Worm (Caenorhabditis elegans) whole organism, early embryonic: ENCODE data around the gene dmd-7.

Experiments
- F13C5.2 ChIP-seq: sonication (generic microtip); optimal IDR thresholded peaks from 2 replicates; lab custom pipeline; 2017; ENCODE audit warnings: mild to moderate bottlenecking, missing genetic modification characterization, inconsistent platforms, missing compliant biosample characterization
- ama-1 ChIP-seq: fragments of 150-350 bp; optimal IDR thresholded peaks from 2 replicates; lab custom pipeline; 2014
- flt-1 ChIP-seq: fragments of 200-800 bp; sonication (Bioruptor generic); IDR thresholded peaks from 2 replicates; pipeline ENCODE4 v1.3.6; 2022; ENCODE audit warnings: missing genetic modification characterization, missing compliant biosample characterization
- hmg-4 ChIP-seq: fragments of 200-800 bp; sonication (Bioruptor generic); optimal IDR thresholded peaks from 2 replicates; lab custom pipeline; 2018; ENCODE audit warnings: mild to moderate bottlenecking, missing genetic modification characterization, missing compliant biosample characterization
- pes-1 ChIP-seq: fragments of 200-800 bp; sonication (Bioruptor generic); IDR thresholded peaks from 2 replicates; pipeline ENCODE4 v1.3.6; 2022; ENCODE audit warnings: missing genetic modification reagents, missing genetic modification characterization, missing compliant biosample characterization
- tbx-11 ChIP-seq: fragments of 200-800 bp; sonication (Bioruptor generic); IDR thresholded peaks from 2 replicates; pipeline ENCODE4 v1.3.6; 2022; ENCODE audit warnings: missing genetic modification characterization, missing compliant biosample characterization

DNA sequence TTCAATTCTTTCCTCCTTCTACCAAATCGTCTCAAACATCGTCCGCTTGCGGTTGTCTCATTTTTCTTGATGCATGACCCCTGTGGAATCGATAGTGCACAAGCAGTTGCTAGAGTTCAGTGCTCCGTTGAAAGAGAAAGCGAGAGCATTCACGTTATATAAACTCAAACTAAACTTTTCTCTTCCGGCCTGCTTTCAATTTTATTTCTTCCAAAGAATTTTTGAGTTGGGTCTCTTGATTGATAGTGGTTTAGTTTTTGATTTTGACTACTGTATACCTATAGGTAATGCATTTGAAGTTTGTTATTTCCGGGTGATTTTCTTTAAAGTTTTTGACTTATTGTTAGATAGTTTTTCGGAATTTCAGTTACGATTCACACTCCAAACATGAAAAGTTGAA is 34.2 kb upstream of the dmd-7 start:
- no peak for TF ChIP-seq ama-1 (lab: Kevin White, UChicago)
- TF ChIP-seq flt-1 (GFP tag; lab: Robert Waterston, UW), result no peak
- no peak for TF ChIP-seq F13C5.2 (tag; lab: Kevin White, UChicago)
- TF ChIP-seq hmg-4 (GFP tag; lab: Kevin White, UChicago), result no peak
- no peak for TF ChIP-seq pes-1 (GFP tag; lab: Robert Waterston, UW)
- TF ChIP-seq tbx-11 (GFP tag; lab: Robert Waterston, UW), result no peak
